Fruit fly (Drosophila melanogaster): Measurements from ENCODE around the gene heph.

DNA sequence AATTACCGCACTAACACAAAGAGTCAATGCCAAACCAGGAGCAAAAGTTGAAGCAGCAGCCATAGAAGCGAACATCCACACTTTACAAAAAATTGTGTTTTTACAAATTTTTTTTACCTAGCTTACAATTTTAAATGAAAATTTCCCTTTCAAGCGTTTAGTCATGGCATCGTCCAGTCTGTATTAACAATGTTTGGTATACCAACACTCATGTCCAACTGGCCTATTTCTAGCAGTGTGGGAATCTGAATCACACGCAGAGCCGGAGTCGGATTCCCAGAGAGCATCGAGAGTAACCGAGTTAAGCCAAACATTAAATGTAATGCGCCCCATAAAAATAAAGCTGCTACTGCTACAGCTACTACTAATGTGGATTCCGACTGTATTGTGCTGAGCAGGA lies 132.7 kb downstream of the heph start:
- TF ChIP-seq Dll (optimal IDR thresholded peaks at IDR 0.05) (no peak), psq (optimal IDR thresholded peaks at IDR 0.05) (no peak), CG8478 (optimal IDR thresholded peaks at IDR 0.05) (no peak), EcR (GFP tag; optimal IDR thresholded peaks at IDR 0.05) (no peak), pan (optimal IDR thresholded peaks at IDR 0.05) (no peak)

All from whole organism.